Worm (Caenorhabditis elegans) whole organism, late embryonic: ENCODE results near the gene coq-6.

ENCODE experiments used
- C08G9.2 ChIP-seq: sonication (generic microtip); optimal IDR thresholded peaks from 2 replicates; lab custom pipeline; 2016; ENCODE audit warnings: mild to moderate bottlenecking, missing genetic modification characterization, moderate library complexity, missing compliant biosample characterization
- C38D4.7 ChIP-seq: fragments of 200-800 bp; sonication (Bioruptor generic); optimal IDR thresholded peaks from 2 replicates; lab custom pipeline; 2018; ENCODE audit warnings: mild to moderate bottlenecking, missing genetic modification characterization, moderate library complexity, missing compliant biosample characterization
- K09A11.1 ChIP-seq: sonication (generic microtip); optimal IDR thresholded peaks from 2 replicates; lab custom pipeline; 2017; ENCODE audit warnings: antibody characterized with exemption, mild to moderate bottlenecking, missing genetic modification characterization, missing compliant biosample characterization; ENCODE audit not compliant: insufficient read depth
- T23F11.4 ChIP-seq: fragments of 200-800 bp; sonication (Bioruptor generic); optimal IDR thresholded peaks from 2 replicates; lab custom pipeline; 2018; ENCODE audit warnings: mild to moderate bottlenecking, missing genetic modification characterization, missing compliant biosample characterization
- ahr-1 ChIP-seq: sonication (generic microtip); optimal IDR thresholded peaks from 2 replicates; lab custom pipeline; 2016; ENCODE audit warnings: missing genetic modification characterization, missing compliant biosample characterization
- ama-1 ChIP-seq: fragments of 150-350 bp; optimal IDR thresholded peaks from 2 replicates; lab custom pipeline; 2014
- ceh-14 ChIP-seq: sonication (generic microtip); optimal IDR thresholded peaks from 2 replicates; lab custom pipeline; 2016; ENCODE audit warnings: missing genotype, missing genetic modification characterization, missing compliant biosample characterization
- ceh-18 ChIP-seq: sonication (generic microtip); optimal IDR thresholded peaks from 2 replicates; lab custom pipeline; 2016; ENCODE audit warnings: missing genetic modification characterization, missing compliant biosample characterization
- ceh-19 ChIP-seq: fragments of 200-800 bp; sonication (Bioruptor generic); optimal IDR thresholded peaks from 2 replicates; lab custom pipeline; 2018; ENCODE audit warnings: mild to moderate bottlenecking, missing genetic modification characterization, missing compliant biosample characterization
- ceh-22 ChIP-seq: sonication (generic microtip); optimal IDR thresholded peaks from 2 replicates; lab custom pipeline; 2017; ENCODE audit warnings: missing biosample characterization, missing genetic modification characterization
- ceh-30 ChIP-seq: fragments of 150-350 bp; optimal IDR thresholded peaks from 2 replicates; lab custom pipeline; 2014; ENCODE audit warnings: missing biosample characterization, missing genetic modification characterization
- ceh-45 ChIP-seq: fragments of 200-800 bp; sonication (Bioruptor generic); IDR thresholded peaks from 2 replicates; pipeline ENCODE4 v1.3.6; 2022; ENCODE audit warnings: missing genetic modification reagents, missing genetic modification characterization, missing compliant biosample characterization
- ceh-48 ChIP-seq: sonication (generic microtip); optimal IDR thresholded peaks from 2 replicates; lab custom pipeline; 2016; ENCODE audit warnings: missing genetic modification characterization, inconsistent platforms, missing compliant biosample characterization
- ceh-6 ChIP-seq: fragments of 200-800 bp; sonication (Bioruptor generic); optimal IDR thresholded peaks from 2 replicates; lab custom pipeline; 2018; ENCODE audit warnings: mild to moderate bottlenecking, missing genetic modification characterization, missing compliant biosample characterization
- ceh-9 ChIP-seq: sonication (generic microtip); optimal IDR thresholded peaks from 2 replicates; lab custom pipeline; 2016; ENCODE audit warnings: mild to moderate bottlenecking, missing genetic modification characterization, inconsistent platforms, missing compliant biosample characterization
- che-1 ChIP-seq: sonication (generic microtip); optimal IDR thresholded peaks from 2 replicates; lab custom pipeline; 2016; ENCODE audit warnings: mild to moderate bottlenecking, missing genetic modification characterization, missing compliant biosample characterization
- dmd-4 ChIP-seq: sonication (generic microtip); optimal IDR thresholded peaks from 2 replicates; lab custom pipeline; 2016; ENCODE audit warnings: borderline replicate concordance, missing genetic modification characterization, missing compliant biosample characterization
- fax-1 ChIP-seq: sonication (generic microtip); optimal IDR thresholded peaks from 2 replicates; lab custom pipeline; 2016; ENCODE audit warnings: missing genotype, missing genetic modification characterization, missing compliant biosample characterization
- fkh-10 ChIP-seq: fragments of 150-350 bp; optimal IDR thresholded peaks from 2 replicates; lab custom pipeline; 2014; ENCODE audit warnings: missing biosample characterization, missing genetic modification reagents, missing genetic modification characterization
- gmeb-2 ChIP-seq: sonication (generic microtip); optimal IDR thresholded peaks from 2 replicates; lab custom pipeline; 2016; ENCODE audit warnings: missing genetic modification characterization, inconsistent platforms, missing compliant biosample characterization
- hlh-13 ChIP-seq: fragments of 200-800 bp; sonication (Bioruptor generic); optimal IDR thresholded peaks from 2 replicates; lab custom pipeline; 2018; ENCODE audit warnings: mild to moderate bottlenecking, missing genetic modification characterization, missing compliant biosample characterization
- hlh-15 ChIP-seq: sonication (generic microtip); optimal IDR thresholded peaks from 2 replicates; lab custom pipeline; 2016; ENCODE audit warnings: missing genetic modification characterization, missing compliant biosample characterization
- hlh-30 ChIP-seq: sonication (generic microtip); optimal IDR thresholded peaks from 2 replicates; lab custom pipeline; 2017; ENCODE audit warnings: antibody characterized with exemption, missing genetic modification characterization, missing compliant biosample characterization; ENCODE audit not compliant: insufficient read depth
- lin-11 ChIP-seq: fragments of 200-800 bp; sonication (Bioruptor generic); optimal IDR thresholded peaks from 2 replicates; lab custom pipeline; 2018; ENCODE audit warnings: mild to moderate bottlenecking, missing genetic modification characterization, missing compliant biosample characterization
- nfya-1 ChIP-seq: sonication (generic microtip); optimal IDR thresholded peaks from 2 replicates; lab custom pipeline; 2017; ENCODE audit warnings: missing genetic modification characterization, mild to moderate bottlenecking, missing compliant biosample characterization, antibody characterized with exemption, moderate library complexity
- nhr-11 ChIP-seq: fragments of 150-350 bp; optimal IDR thresholded peaks from 2 replicates; lab custom pipeline; 2014; ENCODE audit warnings: missing biosample characterization, missing genetic modification characterization
- nhr-232 ChIP-seq: sonication (generic microtip); optimal IDR thresholded peaks from 2 replicates; lab custom pipeline; 2016; ENCODE audit warnings: missing genetic modification characterization, missing compliant biosample characterization
- pag-3 ChIP-seq: sonication (generic microtip); optimal IDR thresholded peaks from 2 replicates; lab custom pipeline; 2016; ENCODE audit warnings: missing compliant biosample characterization, missing genetic modification characterization, borderline replicate concordance
- pat-9 ChIP-seq: fragments of 200-800 bp; sonication (Bioruptor generic); optimal IDR thresholded peaks from 2 replicates; lab custom pipeline; 2018; ENCODE audit warnings: mild to moderate bottlenecking, missing genetic modification characterization, moderate library complexity, missing compliant biosample characterization
- pax-1 ChIP-seq: fragments of 150-350 bp; optimal IDR thresholded peaks from 2 replicates; lab custom pipeline; 2014; ENCODE audit warnings: missing biosample characterization, missing genetic modification characterization
- pha-2 ChIP-seq: sonication (generic microtip); optimal IDR thresholded peaks from 2 replicates; lab custom pipeline; 2017; ENCODE audit warnings: mild to moderate bottlenecking, missing genetic modification characterization, missing compliant biosample characterization
- pqm-1 ChIP-seq: sonication (generic microtip); optimal IDR thresholded peaks from 2 replicates; lab custom pipeline; 2016; ENCODE audit warnings: missing genetic modification characterization, missing compliant biosample characterization
- ref-2 ChIP-seq: sonication (generic microtip); optimal IDR thresholded peaks from 2 replicates; lab custom pipeline; 2016; ENCODE audit warnings: missing genetic modification characterization, missing compliant biosample characterization
- rnt-1 ChIP-seq: sonication (generic microtip); optimal IDR thresholded peaks from 2 replicates; lab custom pipeline; 2016; ENCODE audit warnings: missing genetic modification characterization, missing compliant biosample characterization
- sox-2 ChIP-seq: fragments of 200-800 bp; sonication (Bioruptor generic); IDR thresholded peaks from 2 replicates; pipeline ENCODE4 v1.3.6; 2022; ENCODE audit warnings: missing genetic modification reagents, missing genetic modification characterization, missing compliant biosample characterization
- sox-4 ChIP-seq: sonication (generic microtip); optimal IDR thresholded peaks from 2 replicates; lab custom pipeline; 2017; ENCODE audit warnings: mild to moderate bottlenecking, missing genetic modification characterization, inconsistent platforms, missing compliant biosample characterization
- tbx-7 ChIP-seq: sonication (generic microtip); optimal IDR thresholded peaks from 2 replicates; lab custom pipeline; 2016; ENCODE audit warnings: missing genotype, missing genetic modification characterization, missing compliant biosample characterization
- ttx-3 ChIP-seq: sonication (generic microtip); optimal IDR thresholded peaks from 2 replicates; lab custom pipeline; 2016; ENCODE audit warnings: missing genetic modification reagents, missing genetic modification characterization, missing compliant biosample characterization
- unc-42 ChIP-seq: sonication (generic microtip); optimal IDR thresholded peaks from 2 replicates; lab custom pipeline; 2016; ENCODE audit warnings: missing genotype, missing genetic modification characterization, missing compliant biosample characterization
- zip-5 ChIP-seq: sonication (generic microtip); optimal IDR thresholded peaks from 2 replicates; lab custom pipeline; 2016; ENCODE audit warnings: missing genetic modification characterization, missing compliant biosample characterization

coq-6 gene

DNA sequence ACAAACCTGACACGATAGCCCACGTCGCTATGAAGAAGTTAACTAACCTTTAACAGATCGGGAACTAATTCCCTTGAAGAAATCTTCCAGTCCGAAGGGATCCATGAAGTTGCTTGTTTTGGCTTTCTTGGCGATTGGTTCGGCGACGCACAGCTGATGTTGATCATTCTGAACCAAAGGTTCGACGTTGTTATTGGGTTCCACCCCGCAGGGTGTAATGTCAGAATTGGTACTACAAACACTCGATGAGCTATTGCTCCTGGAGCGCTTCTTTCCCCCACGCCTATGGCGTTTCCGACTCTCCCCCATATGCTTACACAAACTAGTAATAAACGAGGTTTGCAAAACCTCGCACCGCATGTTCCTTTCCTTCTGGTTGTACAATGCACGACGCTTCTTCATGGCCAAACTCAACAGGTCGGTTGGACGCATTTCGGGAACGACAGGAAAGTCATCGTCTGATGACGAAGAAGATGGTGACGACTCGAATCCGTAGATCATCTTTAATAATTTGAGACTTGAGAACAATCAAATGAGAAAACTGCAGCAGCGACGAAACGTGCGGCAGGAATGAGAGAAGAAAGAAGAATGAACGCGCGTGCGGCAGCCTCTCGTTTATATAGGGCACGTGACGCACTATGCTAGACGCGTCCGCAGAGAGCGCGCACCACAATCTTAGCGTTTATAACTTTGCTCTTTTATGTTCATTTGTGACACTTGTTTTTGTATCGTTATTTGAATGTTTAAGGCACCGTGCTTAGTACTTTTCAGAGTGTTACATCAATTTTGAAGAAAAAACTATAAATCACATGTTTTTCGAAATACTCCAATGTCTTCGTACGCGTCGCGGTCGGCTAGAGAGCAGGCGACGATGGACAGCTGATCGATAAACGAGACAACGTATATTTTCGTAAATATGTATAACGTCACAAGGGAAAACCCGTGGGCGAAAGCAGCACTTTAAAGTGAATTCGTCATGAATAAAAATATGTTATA is 7.4 kb downstream of the coq-6 start, which contains the start of gene tos-1 (continued):
- peak; percentile 63 for TF ChIP-seq C08G9.2 (tag; lab: Kevin White, UChicago)
- TF ChIP-seq fax-1 (tag; lab: Kevin White, UChicago) = peak; percentile 66
- peak; percentile 84 for TF ChIP-seq sox-2 (GFP tag; lab: Robert Waterston, UW)
- no peak for TF ChIP-seq ceh-30 (tag; lab: Kevin White, UChicago)
- TF ChIP-seq ceh-19 (GFP tag; lab: Kevin White, UChicago) = peak; percentile 87
- peak; percentile 57 for TF ChIP-seq tbx-7 (tag; lab: Kevin White, UChicago)
- peak; percentile 90 for TF ChIP-seq K09A11.1 (tag; lab: Kevin White, UChicago)
- TF ChIP-seq ceh-22 = no peak
- TF ChIP-seq pat-9 (tag; lab: Kevin White, UChicago) = peak; percentile 90
- peak; percentile 34 for TF ChIP-seq nhr-232
- peak; percentile 21 for TF ChIP-seq ceh-6
- TF ChIP-seq ceh-14 (tag; lab: Kevin White, UChicago) = peak; percentile 97
- 0 out of 2 replicates have a peak, but pooled peaks have one; percentile 48 for TF ChIP-seq ceh-45 (GFP tag; lab: Robert Waterston, UW)
- TF ChIP-seq T23F11.4 = peak; percentile 90
- TF ChIP-seq nhr-11 (tag; lab: Kevin White, UChicago) = no peak
- TF ChIP-seq pqm-1 (tag; lab: Kevin White, UChicago) = peak; percentile 98
- no peak for TF ChIP-seq hlh-15 (tag; lab: Kevin White, UChicago)
- TF ChIP-seq zip-5 (tag; lab: Kevin White, UChicago) = peak; percentile 12
- TF ChIP-seq sox-4 (tag; lab: Kevin White, UChicago) = peak; percentile 76
- TF ChIP-seq ama-1 (lab: Kevin White, UChicago) = peak; percentile 99

DNA sequence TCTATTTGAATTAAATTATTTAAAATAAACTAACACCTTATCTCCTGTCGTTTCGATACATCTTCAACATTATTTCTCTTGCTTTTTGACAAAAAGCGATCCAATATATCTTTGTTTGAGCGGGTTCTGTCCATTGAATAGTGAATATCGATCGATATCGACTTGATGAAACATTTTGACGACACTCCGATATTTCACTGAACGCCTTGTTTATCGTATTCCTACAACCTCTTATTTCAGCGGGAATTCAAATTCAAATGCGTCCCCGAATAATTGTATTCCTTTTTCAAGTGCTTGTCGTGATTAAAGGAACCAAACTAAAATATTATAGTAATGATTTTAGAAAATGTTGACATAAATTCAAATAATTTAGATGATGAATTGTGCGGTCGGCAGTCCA is 10.2 kb downstream of the coq-6 start, which contains the start of the genes K07B1.7 and try-5:
K07B1.7 (minus strand) TSS at position 159 of the 400 bp plus-strand sequence.
try-5 (plus strand) TSS at position 241 of the 400 bp plus-strand sequence.
- TF ChIP-seq ttx-3 (tag; lab: Kevin White, UChicago) = no peak
- no peak for TF ChIP-seq rnt-1 (tag; lab: Kevin White, UChicago)
- TF ChIP-seq ceh-45 (GFP tag; lab: Robert Waterston, UW) = no peak
- TF ChIP-seq ceh-6 = no peak
- TF ChIP-seq fkh-10 = no peak
- TF ChIP-seq pax-1 (tag; lab: Kevin White, UChicago) = peak; percentile 47
- no peak for TF ChIP-seq tbx-7 (tag; lab: Kevin White, UChicago)
- no peak for TF ChIP-seq sox-4 (tag; lab: Kevin White, UChicago)
- TF ChIP-seq unc-42 (tag; lab: Kevin White, UChicago) = peak; percentile 41
- no peak for TF ChIP-seq ahr-1 (tag; lab: Kevin White, UChicago)
- TF ChIP-seq C38D4.7 (GFP tag; lab: Kevin White, UChicago) = no peak
- TF ChIP-seq nfya-1 (tag; lab: Kevin White, UChicago) = peak; percentile 21
- peak; percentile 3 for TF ChIP-seq hlh-30
- TF ChIP-seq ceh-9 = no peak
- peak; percentile 77 for TF ChIP-seq ceh-48 (tag; lab: Kevin White, UChicago)
- no peak for TF ChIP-seq gmeb-2 (tag; lab: Kevin White, UChicago)

DNA sequence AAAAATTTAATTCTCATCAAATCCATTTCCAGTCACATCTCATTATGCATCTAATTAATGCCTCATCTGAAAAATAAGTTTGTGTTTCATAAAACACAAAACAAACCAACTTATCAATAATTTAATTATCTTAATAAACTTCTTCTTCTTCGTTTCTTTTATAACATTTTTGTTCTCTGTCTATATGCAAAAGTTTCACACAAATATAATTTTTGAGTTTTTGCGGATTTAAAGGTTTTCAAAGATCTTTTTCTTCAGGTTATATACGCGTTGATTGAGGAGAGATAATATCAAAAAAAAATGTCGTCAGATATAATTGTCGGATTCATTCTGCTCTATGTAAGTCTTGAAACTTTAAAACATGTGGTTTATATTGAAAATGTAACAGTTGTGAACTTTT is 13.1 kb downstream of the coq-6 start, which contains the start of gene srx-47:
srx-47 (plus strand) TSS at position 301 of the 400 bp plus-strand sequence.
- no peak for TF ChIP-seq rnt-1 (tag; lab: Kevin White, UChicago)
- TF ChIP-seq ceh-18 = no peak
- no peak for TF ChIP-seq lin-11
- TF ChIP-seq sox-2 (GFP tag; lab: Robert Waterston, UW) = no peak
- TF ChIP-seq pha-2 (tag; lab: Kevin White, UChicago) = no peak
- TF ChIP-seq ref-2 (tag; lab: Kevin White, UChicago) = no peak
- no peak for TF ChIP-seq che-1 (tag; lab: Kevin White, UChicago)
- no peak for TF ChIP-seq pat-9 (tag; lab: Kevin White, UChicago)
- TF ChIP-seq fkh-10 = no peak
- no peak for TF ChIP-seq hlh-13 (GFP tag; lab: Kevin White, UChicago)
- TF ChIP-seq dmd-4 (tag; lab: Kevin White, UChicago) = no peak
- TF ChIP-seq nhr-232 = no peak
- no peak for TF ChIP-seq ceh-6
- no peak for TF ChIP-seq pag-3 (tag; lab: Kevin White, UChicago)
- no peak for TF ChIP-seq hlh-15 (tag; lab: Kevin White, UChicago)
